Worm (Caenorhabditis elegans): ENCODE data around the gene F52E1.9.

DNA sequence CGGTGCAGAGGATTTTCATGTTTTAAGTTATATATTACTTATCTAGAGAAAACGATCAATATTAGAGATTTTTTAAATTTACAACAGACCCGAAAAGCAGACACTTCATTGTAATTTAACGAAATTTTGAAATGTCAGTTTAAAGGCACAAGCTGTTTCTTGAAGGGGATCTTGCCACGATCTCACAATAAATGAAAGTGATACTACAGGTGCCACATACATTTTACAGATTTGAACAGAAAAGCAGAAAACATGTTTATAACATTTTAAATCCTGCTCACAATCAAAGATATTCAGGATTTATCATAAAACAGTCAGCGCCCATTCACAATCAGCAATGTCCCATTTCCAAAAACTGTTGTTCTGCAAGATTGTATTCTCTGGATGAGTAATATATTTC is 52.5 kb downstream of the F52E1.9 start:
- TF ChIP-seq fos-1 (tag; optimal IDR thresholded peaks at IDR 0.05) (no peak), ZK546.5 (tag; optimal IDR thresholded peaks at IDR 0.05) (no peak), mdl-1 (tag; optimal IDR thresholded peaks at IDR 0.05) (no peak), nhr-77 (tag; optimal IDR thresholded peaks at IDR 0.05) (no peak), ceh-16 (tag; optimal IDR thresholded peaks at IDR 0.05) (no peak), skn-1 (tag; optimal IDR thresholded peaks at IDR 0.05) (no peak), ztf-4 (tag; optimal IDR thresholded peaks at IDR 0.05) (no peak), ama-1 (optimal IDR thresholded peaks at IDR 0.05) (no peak), zag-1 (tag; optimal IDR thresholded peaks at IDR 0.05) (no peak), R02D3.7 (tag; optimal IDR thresholded peaks at IDR 0.05) (no peak)

Measured in whole organism, L3 larva.